Worm (Caenorhabditis elegans) whole organism, L1 larva: ENCODE data around the gene Y7A9A.1.

ENCODE experiments used
- ceh-82 ChIP-seq, 3 experiments: fragments of 150-350 bp in 1 of 3; sonication (generic microtip) in 2 of 3; optimal IDR thresholded peaks; 2 replicates each; lab custom pipeline; 2014 to 2017; ENCODE audit warnings: missing biosample characterization in 3 of 3, missing genetic modification characterization in 3 of 3
- elt-3 ChIP-seq, 6 experiments: fragments of 150-350 bp in 1 of 6; sonication (generic microtip); optimal IDR thresholded peaks; 2 replicates each; lab custom pipeline; 2017 to 2018; ENCODE audit warnings: missing biosample characterization in 6 of 6, missing genetic modification characterization in 6 of 6, inconsistent platforms in 1 of 6
- ets-5 ChIP-seq: fragments of 200-800 bp; sonication (Bioruptor generic); IDR thresholded peaks from 2 replicates; pipeline ENCODE4 v1.3.6; 2022; ENCODE audit warnings: missing genetic modification characterization, missing compliant biosample characterization
- lin-39 ChIP-seq: fragments of 150-350 bp; optimal IDR thresholded peaks from 2 replicates; lab custom pipeline; 2014; ENCODE audit warnings: missing biosample characterization, missing genetic modification reagents, missing genetic modification characterization
- nhr-76 ChIP-seq: sonication (generic microtip); optimal IDR thresholded peaks from 2 replicates; lab custom pipeline; 2017; ENCODE audit warnings: missing biosample characterization, missing genetic modification characterization
- pax-3 ChIP-seq: fragments of 200-800 bp; sonication (Bioruptor generic); optimal IDR thresholded peaks from 2 replicates; lab custom pipeline; 2018; ENCODE audit warnings: mild to moderate bottlenecking, missing genetic modification characterization, moderate library complexity, missing compliant biosample characterization
- pqm-1 ChIP-seq: sonication (generic microtip); optimal IDR thresholded peaks from 3 replicates; lab custom pipeline; 2017; ENCODE audit warnings: missing biosample characterization, missing genetic modification characterization
- skn-1 ChIP-seq: fragments of 150-350 bp; optimal IDR thresholded peaks from 2 replicates; lab custom pipeline; 2014; ENCODE audit warnings: missing biosample characterization, missing genetic modification characterization
- sptf-1 ChIP-seq: fragments of 150-350 bp; optimal IDR thresholded peaks from 2 replicates; lab custom pipeline; 2014; ENCODE audit warnings: missing biosample characterization, missing genetic modification characterization
- sup-37 ChIP-seq: fragments of 200-800 bp; sonication (Bioruptor generic); optimal IDR thresholded peaks from 2 replicates; lab custom pipeline; 2018; ENCODE audit warnings: mild to moderate bottlenecking, missing genetic modification characterization, missing compliant biosample characterization
- unc-62 ChIP-seq: fragments of 150-350 bp; optimal IDR thresholded peaks from 2 replicates; lab custom pipeline; 2014; ENCODE audit warnings: missing biosample characterization, missing genetic modification reagents, missing genetic modification characterization
- unc-86 ChIP-seq: sonication (generic microtip); optimal IDR thresholded peaks from 2 replicates; lab custom pipeline; 2016; ENCODE audit warnings: missing genetic modification characterization, missing compliant biosample characterization

ce11 chrIV:16192754-16193153 is 4.1 kb upstream of the Y7A9A.1 start:
- TF ChIP-seq nhr-76 (tag; lab: Kevin White, UChicago) = no peak
- TF ChIP-seq pqm-1 = no peak
- TF ChIP-seq elt-3 (tag; optimal IDR thresholded peaks at IDR 0.05; lab: Kevin White, UChicago) = no peak
- no peak for TF ChIP-seq lin-39
- no peak for TF ChIP-seq sup-37 (GFP tag; lab: Kevin White, UChicago)
- no peak for TF ChIP-seq skn-1 (tag; lab: Kevin White, UChicago)
- no peak for TF ChIP-seq ets-5 (GFP tag; lab: Robert Waterston, UW)
- no peak for TF ChIP-seq unc-86
- TF ChIP-seq unc-62 = no peak
- TF ChIP-seq pax-3 (tag; lab: Kevin White, UChicago) = no peak
- no peak for TF ChIP-seq sptf-1 (tag; lab: Kevin White, UChicago)
- TF ChIP-seq ceh-82 (tag; optimal IDR thresholded peaks at IDR 0.05; lab: Kevin White, UChicago) = no peak
